Worm (Caenorhabditis elegans) whole organism, late embryonic: ENCODE measurements around the gene srw-1.

Source experiments
- C08G9.2 ChIP-seq: sonication (generic microtip); optimal IDR thresholded peaks from 2 replicates; lab custom pipeline; 2016; ENCODE audit warnings: mild to moderate bottlenecking, missing genetic modification characterization, moderate library complexity, missing compliant biosample characterization
- F13H6.1 ChIP-seq: sonication (generic microtip); optimal IDR thresholded peaks from 2 replicates; lab custom pipeline; 2016; ENCODE audit warnings: missing genetic modification characterization, missing compliant biosample characterization
- K02D7.2 ChIP-seq: sonication (generic microtip); optimal IDR thresholded peaks from 2 replicates; lab custom pipeline; 2017; ENCODE audit warnings: mild to moderate bottlenecking, missing genetic modification characterization, missing compliant biosample characterization
- Y22D7AL.16 ChIP-seq: sonication (generic microtip); optimal IDR thresholded peaks from 2 replicates; lab custom pipeline; 2016; ENCODE audit warnings: missing genetic modification characterization, missing compliant biosample characterization
- ceh-14 ChIP-seq: sonication (generic microtip); optimal IDR thresholded peaks from 2 replicates; lab custom pipeline; 2016; ENCODE audit warnings: missing genotype, missing genetic modification characterization, missing compliant biosample characterization
- ceh-18 ChIP-seq: sonication (generic microtip); optimal IDR thresholded peaks from 2 replicates; lab custom pipeline; 2016; ENCODE audit warnings: missing genetic modification characterization, missing compliant biosample characterization
- ceh-2 ChIP-seq: sonication (generic microtip); optimal IDR thresholded peaks from 2 replicates; lab custom pipeline; 2016; ENCODE audit warnings: missing genotype, missing genetic modification characterization, missing compliant biosample characterization
- ceh-24 ChIP-seq: sonication (generic microtip); optimal IDR thresholded peaks from 2 replicates; lab custom pipeline; 2016; ENCODE audit warnings: mild to moderate bottlenecking, missing genetic modification characterization, missing compliant biosample characterization
- ceh-31 ChIP-seq: sonication (generic microtip); optimal IDR thresholded peaks from 2 replicates; lab custom pipeline; 2016; ENCODE audit warnings: missing genetic modification characterization, missing compliant biosample characterization
- ceh-34 ChIP-seq: sonication (generic microtip); optimal IDR thresholded peaks from 2 replicates; lab custom pipeline; 2016; ENCODE audit warnings: mild to moderate bottlenecking, missing genetic modification characterization, missing compliant biosample characterization
- ceh-45 ChIP-seq: fragments of 200-800 bp; sonication (Bioruptor generic); IDR thresholded peaks from 2 replicates; pipeline ENCODE4 v1.3.6; 2022; ENCODE audit warnings: missing genetic modification reagents, missing genetic modification characterization, missing compliant biosample characterization
- ceh-48 ChIP-seq: sonication (generic microtip); optimal IDR thresholded peaks from 2 replicates; lab custom pipeline; 2016; ENCODE audit warnings: missing genetic modification characterization, inconsistent platforms, missing compliant biosample characterization
- ceh-9 ChIP-seq: sonication (generic microtip); optimal IDR thresholded peaks from 2 replicates; lab custom pipeline; 2016; ENCODE audit warnings: mild to moderate bottlenecking, missing genetic modification characterization, inconsistent platforms, missing compliant biosample characterization
- che-1 ChIP-seq: sonication (generic microtip); optimal IDR thresholded peaks from 2 replicates; lab custom pipeline; 2016; ENCODE audit warnings: mild to moderate bottlenecking, missing genetic modification characterization, missing compliant biosample characterization
- dmd-4 ChIP-seq: sonication (generic microtip); optimal IDR thresholded peaks from 2 replicates; lab custom pipeline; 2016; ENCODE audit warnings: borderline replicate concordance, missing genetic modification characterization, missing compliant biosample characterization
- elt-4 ChIP-seq: sonication (generic microtip); optimal IDR thresholded peaks from 2 replicates; lab custom pipeline; 2016; ENCODE audit warnings: missing genetic modification characterization, missing compliant biosample characterization
- ets-4 ChIP-seq: sonication (generic microtip); optimal IDR thresholded peaks from 2 replicates; lab custom pipeline; 2016; ENCODE audit warnings: missing genetic modification characterization, missing compliant biosample characterization
- eyg-1 ChIP-seq: sonication (generic microtip); optimal IDR thresholded peaks from 2 replicates; lab custom pipeline; 2016; ENCODE audit warnings: missing genotype, missing genetic modification characterization, missing compliant biosample characterization
- fkh-6 ChIP-seq: sonication (generic microtip); optimal IDR thresholded peaks from 2 replicates; lab custom pipeline; 2016; ENCODE audit warnings: missing genetic modification characterization, missing compliant biosample characterization
- gmeb-2 ChIP-seq: sonication (generic microtip); optimal IDR thresholded peaks from 2 replicates; lab custom pipeline; 2016; ENCODE audit warnings: missing genetic modification characterization, inconsistent platforms, missing compliant biosample characterization
- hlh-15 ChIP-seq: sonication (generic microtip); optimal IDR thresholded peaks from 2 replicates; lab custom pipeline; 2016; ENCODE audit warnings: missing genetic modification characterization, missing compliant biosample characterization
- hlh-30 ChIP-seq: sonication (generic microtip); optimal IDR thresholded peaks from 2 replicates; lab custom pipeline; 2017; ENCODE audit warnings: antibody characterized with exemption, missing genetic modification characterization, missing compliant biosample characterization; ENCODE audit not compliant: insufficient read depth
- lim-6 ChIP-seq: sonication (generic microtip); optimal IDR thresholded peaks from 2 replicates; lab custom pipeline; 2016; ENCODE audit warnings: missing genetic modification characterization, missing compliant biosample characterization
- lin-11 ChIP-seq: fragments of 200-800 bp; sonication (Bioruptor generic); optimal IDR thresholded peaks from 2 replicates; lab custom pipeline; 2018; ENCODE audit warnings: mild to moderate bottlenecking, missing genetic modification characterization, missing compliant biosample characterization
- madf-2 ChIP-seq: sonication (generic microtip); optimal IDR thresholded peaks from 2 replicates; lab custom pipeline; 2017; ENCODE audit warnings: missing genetic modification characterization, missing compliant biosample characterization
- nhr-232 ChIP-seq: sonication (generic microtip); optimal IDR thresholded peaks from 2 replicates; lab custom pipeline; 2016; ENCODE audit warnings: missing genetic modification characterization, missing compliant biosample characterization
- pag-3 ChIP-seq: sonication (generic microtip); optimal IDR thresholded peaks from 2 replicates; lab custom pipeline; 2016; ENCODE audit warnings: missing compliant biosample characterization, missing genetic modification characterization, borderline replicate concordance
- pat-9 ChIP-seq: fragments of 200-800 bp; sonication (Bioruptor generic); optimal IDR thresholded peaks from 2 replicates; lab custom pipeline; 2018; ENCODE audit warnings: mild to moderate bottlenecking, missing genetic modification characterization, moderate library complexity, missing compliant biosample characterization
- pha-2 ChIP-seq: sonication (generic microtip); optimal IDR thresholded peaks from 2 replicates; lab custom pipeline; 2017; ENCODE audit warnings: mild to moderate bottlenecking, missing genetic modification characterization, missing compliant biosample characterization
- pqm-1 ChIP-seq: sonication (generic microtip); optimal IDR thresholded peaks from 2 replicates; lab custom pipeline; 2016; ENCODE audit warnings: missing genetic modification characterization, missing compliant biosample characterization
- pros-1 ChIP-seq: fragments of 150-350 bp; optimal IDR thresholded peaks from 2 replicates; lab custom pipeline; 2014; ENCODE audit warnings: missing biosample characterization, missing genetic modification reagents, missing genetic modification characterization
- ref-2 ChIP-seq: sonication (generic microtip); optimal IDR thresholded peaks from 2 replicates; lab custom pipeline; 2016; ENCODE audit warnings: missing genetic modification characterization, missing compliant biosample characterization
- sox-4 ChIP-seq: sonication (generic microtip); optimal IDR thresholded peaks from 2 replicates; lab custom pipeline; 2017; ENCODE audit warnings: mild to moderate bottlenecking, missing genetic modification characterization, inconsistent platforms, missing compliant biosample characterization
- tbx-7 ChIP-seq: sonication (generic microtip); optimal IDR thresholded peaks from 2 replicates; lab custom pipeline; 2016; ENCODE audit warnings: missing genotype, missing genetic modification characterization, missing compliant biosample characterization
- unc-3 ChIP-seq, 2 experiments: fragments of 200-800 bp in 1 of 2; sonication (Bioruptor generic) in 1 of 2; sonication (generic microtip) in 1 of 2; conservative IDR thresholded peaks in 1 of 2; optimal IDR thresholded peaks in 1 of 2; 2 replicates each; pipeline versions ENCODE4 v1.3.6 to Lab custom; 2016 to 2022; ENCODE audit warnings: missing compliant biosample characterization in 2 of 2, missing genetic modification characterization in 2 of 2, missing genetic modification reagents in 1 of 2
- unc-55 ChIP-seq: sonication (generic microtip); optimal IDR thresholded peaks from 2 replicates; lab custom pipeline; 2017; ENCODE audit warnings: missing biosample characterization, missing genetic modification reagents, missing genetic modification characterization
- unc-86 ChIP-seq: sonication (generic microtip); optimal IDR thresholded peaks from 2 replicates; lab custom pipeline; 2016; ENCODE audit warnings: missing genetic modification characterization, missing compliant biosample characterization
- ztf-16 ChIP-seq: sonication (generic microtip); optimal IDR thresholded peaks from 2 replicates; lab custom pipeline; 2017; ENCODE audit warnings: missing genetic modification characterization, missing compliant biosample characterization

The srw-1 gene

ce11 chrV:15232200-15232599 is 34.1 kb downstream of the srw-1 start, which contains the start of gene srw-13:
srw-13 (plus strand) TSS chrV:15232500.
- TF ChIP-seq K02D7.2 (tag; lab: Kevin White, UChicago): no peak
- no peak for TF ChIP-seq F13H6.1
- TF ChIP-seq hlh-30 (tag; lab: Kevin White, UChicago): no peak
- TF ChIP-seq sox-4 (tag; lab: Kevin White, UChicago): no peak
- no peak for TF ChIP-seq madf-2 (tag; lab: Kevin White, UChicago)
- TF ChIP-seq ceh-14 (tag; lab: Kevin White, UChicago): no peak
- TF ChIP-seq ztf-16 (tag; lab: Kevin White, UChicago): no peak
- no peak for TF ChIP-seq pag-3 (tag; lab: Kevin White, UChicago)
- TF ChIP-seq ets-4 (tag; lab: Kevin White, UChicago): no peak
- no peak for TF ChIP-seq fkh-6
- no peak for TF ChIP-seq ceh-18 (tag; lab: Kevin White, UChicago)
- no peak for TF ChIP-seq C08G9.2 (tag; lab: Kevin White, UChicago)
- TF ChIP-seq unc-86 (tag; lab: Kevin White, UChicago): no peak
- TF ChIP-seq lim-6 (tag; lab: Kevin White, UChicago): no peak
- no peak for TF ChIP-seq eyg-1
- TF ChIP-seq ceh-34 (tag; lab: Kevin White, UChicago): no peak
- TF ChIP-seq unc-3 (GFP tag; conservative IDR thresholded peaks at IDR 0.05; lab: Robert Waterston, UW): no peak
- no peak for TF ChIP-seq unc-3 (tag; optimal IDR thresholded peaks at IDR 0.05; lab: Kevin White, UChicago)
- no peak for TF ChIP-seq pros-1 (tag; lab: Kevin White, UChicago)
- no peak for TF ChIP-seq ceh-48 (tag; lab: Kevin White, UChicago)
- TF ChIP-seq, all 69 proteins: peak for 0

DNA sequence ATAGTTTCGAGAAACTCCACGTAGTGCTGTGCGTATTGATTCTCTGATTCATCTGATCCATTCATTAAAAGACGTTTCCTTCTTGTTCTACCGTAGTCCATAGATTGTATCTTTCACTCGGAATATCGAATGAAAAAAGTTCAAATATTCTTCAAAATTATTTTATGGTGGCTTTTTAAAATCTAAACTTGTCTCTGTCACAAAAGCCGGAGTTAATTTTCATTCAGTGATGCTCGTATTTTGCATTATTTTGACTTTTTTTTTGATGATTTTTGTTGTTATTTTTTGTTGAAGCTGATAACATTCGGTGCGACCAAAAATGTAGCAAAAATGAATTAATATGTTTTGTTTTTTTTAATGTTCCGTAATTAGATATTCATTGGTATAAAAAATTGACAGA is 37.6 kb downstream of the srw-1 start, which contains the start of gene nhr-164:
nhr-164 (minus strand) TSS at position 101 of the 400 bp plus-strand sequence.
- TF ChIP-seq pat-9 (no peak), lin-11 (tag; lab: Kevin White, UChicago) (no peak), ref-2 (tag; lab: Kevin White, UChicago) (no peak), hlh-30 (tag; lab: Kevin White, UChicago) (no peak), gmeb-2 (tag; lab: Kevin White, UChicago) (no peak), ceh-31 (tag; lab: Kevin White, UChicago) (no peak), tbx-7 (tag; lab: Kevin White, UChicago) (no peak), dmd-4 (tag; lab: Kevin White, UChicago) (no peak), nhr-232 (tag; lab: Kevin White, UChicago) (no peak)

DNA sequence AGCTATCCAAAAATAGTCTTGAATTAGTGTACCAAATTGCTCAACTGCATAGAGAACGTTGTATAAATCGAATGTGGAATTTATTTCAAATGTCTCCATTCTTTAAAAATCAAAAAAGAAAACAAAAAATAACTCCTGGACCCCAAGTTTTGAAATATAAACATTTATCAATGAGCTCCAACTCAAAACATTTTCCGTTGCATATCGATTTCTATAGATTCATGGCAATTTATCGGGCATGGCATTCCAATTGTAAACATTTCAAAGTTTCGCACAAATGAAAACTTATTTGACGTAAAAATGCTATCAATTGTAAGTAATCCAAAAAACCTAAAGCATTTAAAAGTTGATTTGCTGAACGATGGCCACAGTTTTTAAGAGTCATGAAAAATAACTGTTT is 40.5 kb downstream of the srw-1 start, which contains the start of gene srw-12:
srw-12 (minus strand) TSS at position 101 of the 400 bp plus-strand sequence.
- TF ChIP-seq che-1 (tag; lab: Kevin White, UChicago) (no peak), pha-2 (tag; lab: Kevin White, UChicago) (no peak), unc-55 (GFP tag; lab: Kevin White, UChicago) (no peak), hlh-15 (tag; lab: Kevin White, UChicago) (no peak), ceh-24 (tag; lab: Kevin White, UChicago) (no peak), Y22D7AL.16 (tag; lab: Kevin White, UChicago) (no peak), ceh-45 (GFP tag; lab: Robert Waterston, UW) (no peak), ceh-2 (tag; lab: Kevin White, UChicago) (no peak), elt-4 (no peak), ceh-9 (tag; lab: Kevin White, UChicago) (no peak), pqm-1 (tag; lab: Kevin White, UChicago) (no peak), ref-2 (tag; lab: Kevin White, UChicago) (no peak)
